Fruit fly (Drosophila melanogaster) ovary, adult (tissue): ENCODE data around the gene HLH3B.
A peak's percentile ranks its signal among the peaks of the same experiment; 100 is the strongest.

ENCODE experiments used
- CG17801 ChIP-seq: fragments of 200-800 bp; optimal IDR thresholded peaks from 2 replicates; lab custom pipeline; 2019; ENCODE audit warnings: missing biosample characterization, mild to moderate bottlenecking, missing genetic modification characterization, moderate library complexity; ENCODE audit not compliant: partially characterized antibody

Gene HLH3B

DNA sequence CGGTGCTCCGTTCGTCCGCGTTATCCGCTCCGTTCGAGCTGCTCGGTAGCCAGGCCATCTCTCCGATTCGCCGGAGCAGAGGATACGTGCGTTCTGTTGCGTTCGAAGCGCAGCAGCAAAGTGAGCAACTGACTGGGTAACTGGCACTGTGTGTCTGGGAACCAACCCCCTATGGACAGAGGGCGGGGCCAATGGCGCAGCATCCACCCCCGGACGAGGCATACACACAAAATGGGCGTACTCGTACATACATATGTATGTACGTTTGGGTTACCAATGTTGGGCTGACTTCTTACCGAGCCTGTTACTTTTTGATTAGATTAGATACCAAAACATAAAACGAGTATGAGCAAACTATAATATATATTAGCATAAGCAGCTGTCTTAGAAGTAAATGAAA, at the start of gene HLH3B:
Gene HLH3B (minus strand): TSS at position 123 of the 400 bp plus-strand sequence.
- TF ChIP-seq CG17801 (GFP tag; lab: Kevin White, UChicago) = no peak

DNA sequence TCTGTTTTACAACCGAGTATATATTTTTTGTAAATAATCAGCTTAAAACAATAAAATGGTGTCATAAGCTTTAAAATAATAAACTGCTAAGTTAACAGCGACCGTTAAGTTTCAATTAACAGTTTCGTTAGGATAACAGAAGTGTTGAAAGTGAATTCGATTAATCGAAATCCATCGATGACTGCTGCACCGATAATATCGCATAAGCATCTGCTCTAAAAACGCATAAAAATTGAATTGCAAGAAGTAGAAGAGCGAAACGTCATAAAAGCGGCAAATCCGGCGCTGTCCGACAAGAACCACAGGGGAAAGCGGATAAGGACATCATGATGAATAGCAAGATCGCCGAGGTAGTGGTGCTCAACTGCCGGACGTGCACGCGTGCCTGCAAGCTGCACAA, 46.0 kb upstream of the HLH3B start, which contains the start of gene dwg:
Gene dwg (plus strand): TSS at position 193 of the 400 bp plus-strand sequence.
- TF ChIP-seq CG17801 (GFP tag; lab: Kevin White, UChicago) = peak; percentile 26

DNA sequence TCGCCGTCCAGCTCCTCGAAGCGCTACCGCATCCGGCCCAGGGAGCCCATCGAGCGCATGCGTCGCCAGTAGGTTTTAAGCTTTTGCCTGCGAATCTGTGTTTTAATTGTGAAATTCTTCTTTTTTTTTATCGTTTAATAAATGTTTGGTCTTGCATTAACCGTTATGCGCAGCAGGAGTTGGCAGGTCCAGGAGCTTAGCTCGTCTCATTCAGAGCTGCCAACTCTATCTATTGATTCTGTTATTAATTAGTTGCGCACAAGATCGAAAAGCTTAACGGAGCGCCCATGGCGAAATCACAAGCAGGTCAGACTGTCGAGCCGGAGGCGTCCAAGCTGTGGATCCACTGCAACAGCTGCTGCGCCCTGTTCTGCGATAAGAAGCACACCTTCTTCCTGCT, 44.9 kb upstream of the HLH3B start, which contains the start of gene vilya:
Gene vilya (plus strand): TSS at position 259 of the 400 bp plus-strand sequence.
- TF ChIP-seq CG17801 (GFP tag; lab: Kevin White, UChicago) = no peak

DNA sequence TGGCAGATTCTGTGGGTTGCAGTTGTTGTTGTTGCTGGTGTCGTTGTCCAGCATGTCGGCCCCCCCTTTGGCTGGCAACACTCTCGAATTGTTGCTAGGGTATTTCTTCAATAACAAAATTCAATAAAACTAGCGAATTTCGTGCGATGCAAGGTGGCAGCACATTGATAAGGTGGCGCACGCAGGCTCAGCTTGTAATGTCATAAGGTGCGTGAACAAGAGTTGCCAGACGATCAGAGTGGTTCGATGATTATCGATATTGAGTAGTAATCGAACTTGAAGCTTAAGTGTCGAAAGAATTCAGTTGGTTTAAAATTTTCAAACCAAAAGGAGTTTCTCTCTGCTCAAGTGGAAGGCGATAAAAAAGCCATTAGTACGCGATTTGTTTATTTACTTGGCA, 38.6 kb upstream of the HLH3B start, which contains the start of gene CG2701:
Gene CG2701 (minus strand): TSS at position 206 of the 400 bp plus-strand sequence.
- peak; percentile 38 for TF ChIP-seq CG17801 (GFP tag; lab: Kevin White, UChicago)

- TF ChIP-seq CG17801 (GFP tag; lab: Kevin White, UChicago) = peak; percentile 65
Observed at dm6 chrX:2714730-2715129, 33.2 kb upstream of the HLH3B start.

dm6 chrX:2713776-2714175, 32.3 kb upstream of the HLH3B start, which contains the start of the genes CG2685 and CG2694:
Gene CG2685 (minus strand): TSS chrX:2713960.
Gene CG2694 (plus strand): TSS chrX:2714079.
- TF ChIP-seq CG17801 (GFP tag; lab: Kevin White, UChicago) = peak; percentile 29

DNA sequence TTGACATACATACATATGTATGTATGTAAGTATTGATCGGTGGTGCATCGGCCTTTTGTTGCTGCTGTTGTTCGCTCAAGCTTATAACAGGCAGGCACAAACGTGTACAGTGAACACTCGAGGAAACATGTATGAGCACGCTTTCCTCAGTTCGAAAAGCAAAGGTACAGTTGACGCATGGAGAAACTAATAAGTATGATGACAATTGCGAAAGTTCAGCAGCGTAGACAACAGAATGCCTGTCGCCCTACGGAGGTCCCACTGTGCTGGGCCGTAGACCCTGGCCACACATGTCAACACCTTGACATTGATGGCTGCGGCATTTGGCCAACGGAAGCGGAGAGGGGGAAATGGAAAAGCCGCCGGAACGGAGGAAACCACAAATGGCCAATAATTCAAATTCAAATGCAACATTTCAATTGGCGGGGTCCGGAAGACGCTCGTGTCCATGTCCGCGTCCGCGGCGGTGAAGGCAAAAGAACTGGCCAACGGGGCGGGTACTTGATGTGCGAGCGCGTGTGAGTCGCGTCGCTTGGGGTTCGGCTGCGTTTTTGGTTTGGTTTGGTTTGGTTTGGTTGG, 26.7 kb upstream of the HLH3B start, which contains the start of gene CG2681:
Gene CG2681 (plus strand): TSS at position 529 of the 579 bp plus-strand sequence.
- no peak for TF ChIP-seq CG17801 (GFP tag; lab: Kevin White, UChicago)

- no peak for TF ChIP-seq CG17801 (GFP tag; lab: Kevin White, UChicago)
Observed at dm6 chrX:2707377-2708090, 26.0 kb upstream of the HLH3B start, which contains the start of gene CG2680. Gene CG2680 (minus strand): TSS chrX:2707427.

- TF ChIP-seq CG17801 (GFP tag; lab: Kevin White, UChicago) = no peak
Observed at dm6 chrX:2704134-2704773, 22.7 kb upstream of the HLH3B start, which contains the start of gene eIF2Bbeta. Gene eIF2Bbeta (plus strand): TSS chrX:2704571.

DNA sequence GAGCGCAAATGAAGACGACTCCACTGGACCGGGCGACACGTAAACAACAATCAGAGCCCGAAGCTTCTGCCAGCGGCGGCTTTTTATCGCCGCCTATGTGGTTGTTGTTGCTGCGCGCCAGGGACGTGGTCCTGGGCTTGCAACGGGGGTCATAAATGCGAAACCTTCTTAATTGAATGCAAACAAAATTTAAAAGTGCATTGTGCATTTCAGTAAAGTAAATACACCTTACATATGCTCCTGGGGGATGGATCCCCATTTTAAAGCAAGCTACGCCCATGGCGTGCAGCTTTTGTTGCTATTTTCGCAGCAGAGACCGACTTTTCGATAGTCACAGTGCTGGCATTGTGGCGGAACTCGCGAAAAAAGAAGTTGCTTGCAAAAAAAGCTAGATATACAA, 22.2 kb upstream of the HLH3B start, which contains the start of gene Ugalt:
Gene Ugalt (minus strand): TSS at position 160 of the 400 bp plus-strand sequence.
- TF ChIP-seq CG17801 (GFP tag; lab: Kevin White, UChicago) = peak; percentile 100

dm6 chrX:2698064-2698894, 16.8 kb upstream of the HLH3B start, which contains the start of the genes Spg7 and Lint-O:
Gene Spg7 (minus strand): TSS chrX:2698211.
Gene Lint-O (plus strand): TSS chrX:2698701.
- no peak for TF ChIP-seq CG17801 (GFP tag; lab: Kevin White, UChicago)

dm6 chrX:2693786-2694185, 12.3 kb upstream of the HLH3B start, which contains the start of gene dyw:
Gene dyw (minus strand): TSS chrX:2693886.
- TF ChIP-seq CG17801 (GFP tag; lab: Kevin White, UChicago) = no peak

DNA sequence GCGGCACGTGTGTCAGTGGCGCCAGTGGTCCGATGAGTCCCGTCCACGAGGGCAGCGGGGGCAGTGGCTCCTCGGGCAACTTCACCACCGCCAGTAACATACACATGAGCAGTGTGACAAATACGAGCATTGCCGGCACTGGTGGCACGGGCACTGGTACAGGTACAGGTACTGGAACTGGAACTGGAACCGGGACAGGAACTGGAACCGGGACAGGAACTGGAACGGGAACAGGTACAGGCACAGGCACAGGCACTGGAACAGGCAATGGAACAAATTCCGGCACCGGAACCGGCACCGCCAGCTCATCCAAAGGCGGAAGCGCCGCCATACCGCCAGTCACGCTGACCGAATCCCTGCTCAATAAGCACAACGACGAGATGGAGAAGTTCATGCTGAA, 8.9 kb upstream of the HLH3B start:
- no peak for TF ChIP-seq CG17801 (GFP tag; lab: Kevin White, UChicago)

DNA sequence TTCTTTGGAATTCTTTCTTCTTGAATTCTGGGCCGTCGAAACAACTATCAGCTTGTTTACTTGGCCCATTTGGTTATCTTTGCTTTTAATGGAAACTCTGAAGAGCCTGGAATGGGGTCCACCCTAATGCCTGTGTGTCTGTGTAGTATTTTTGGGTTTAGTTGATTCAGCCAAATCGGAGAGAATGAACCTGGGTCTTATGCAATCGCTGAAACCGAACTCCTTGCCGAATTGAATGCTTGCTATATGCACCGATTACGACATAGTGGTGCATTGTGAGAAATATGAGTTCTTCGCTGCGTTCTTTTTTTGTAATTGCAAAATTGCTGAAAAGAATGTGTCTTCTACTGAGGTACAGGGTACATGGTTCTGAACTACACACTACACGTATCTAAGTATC, 5.4 kb upstream of the HLH3B start:
- TF ChIP-seq CG17801 (GFP tag; lab: Kevin White, UChicago) = no peak
